Worm (Caenorhabditis elegans) whole organism, L1 larva: ENCODE results near the gene gap-2.

Experiments used
- C04F5.9 ChIP-seq: sonication (generic microtip); optimal IDR thresholded peaks from 2 replicates; lab custom pipeline; 2016; ENCODE audit warnings: missing genetic modification characterization, missing compliant biosample characterization
- C34B4.2 ChIP-seq: sonication (generic microtip); optimal IDR thresholded peaks from 2 replicates; lab custom pipeline; 2017; ENCODE audit warnings: mild to moderate bottlenecking, missing genetic modification characterization, missing compliant biosample characterization
- F16B12.6 ChIP-seq: fragments of 150-350 bp; optimal IDR thresholded peaks from 2 replicates; lab custom pipeline; 2014; ENCODE audit warnings: missing biosample characterization, missing genetic modification characterization
- aly-2 ChIP-seq: fragments of 150-350 bp; optimal IDR thresholded peaks from 2 replicates; lab custom pipeline; 2014; ENCODE audit warnings: missing biosample characterization, missing genetic modification characterization
- blmp-1 ChIP-seq: fragments of 150-350 bp; optimal IDR thresholded peaks from 2 replicates; lab custom pipeline; 2014; ENCODE audit warnings: missing biosample characterization, missing genetic modification characterization
- ceh-63 ChIP-seq: fragments of 200-800 bp; sonication (Bioruptor generic); optimal IDR thresholded peaks from 2 replicates; lab custom pipeline; 2018; ENCODE audit warnings: mild to moderate bottlenecking, missing genetic modification characterization, missing compliant biosample characterization
- ceh-8 ChIP-seq: fragments of 200-800 bp; sonication (Bioruptor generic); optimal IDR thresholded peaks from 2 replicates; lab custom pipeline; 2018; ENCODE audit warnings: mild to moderate bottlenecking, missing genetic modification characterization, moderate library complexity, missing compliant biosample characterization
- ceh-82 ChIP-seq, 3 experiments: fragments of 150-350 bp in 1 of 3; sonication (generic microtip) in 2 of 3; optimal IDR thresholded peaks; 2 replicates each; lab custom pipeline; 2014 to 2017; ENCODE audit warnings: missing biosample characterization in 3 of 3, missing genetic modification characterization in 3 of 3
- dpl-1 ChIP-seq, 3 experiments: fragments of 150-350 bp in 2 of 3; sonication (generic microtip) in 1 of 3; optimal IDR thresholded peaks; 2 replicates each; lab custom pipeline; 2014 to 2017; ENCODE audit warnings: missing biosample characterization in 3 of 3, missing genetic modification characterization in 3 of 3, missing genetic modification reagents in 3 of 3
- dsc-1 ChIP-seq: sonication (generic microtip); optimal IDR thresholded peaks from 2 replicates; lab custom pipeline; 2016; ENCODE audit warnings: mild to moderate bottlenecking, missing genetic modification characterization, missing compliant biosample characterization
- efl-1 ChIP-seq, 4 experiments: fragments of 150-350 bp; optimal IDR thresholded peaks in 3 of 4; peaks in 1 of 4; 1 replicate in 1 of 4; 2 replicates in 3 of 4; lab custom pipeline; 2014; ENCODE audit warnings: missing biosample characterization in 2 of 4, missing genetic modification characterization in 2 of 4, missing genetic modification reagents in 2 of 4
- egl-27 ChIP-seq, 2 experiments: fragments of 150-350 bp in 1 of 2; sonication (generic microtip); optimal IDR thresholded peaks; 3 replicates each; lab custom pipeline; 2017 to 2018; ENCODE audit warnings: missing biosample characterization in 2 of 2, missing genetic modification characterization in 2 of 2, missing genetic modification reagents in 2 of 2
- elt-2 ChIP-seq: sonication (generic microtip); optimal IDR thresholded peaks from 2 replicates; lab custom pipeline; 2016; ENCODE audit warnings: missing genetic modification characterization, mild to moderate bottlenecking, inconsistent platforms, missing compliant biosample characterization, missing genetic modification reagents
- fkh-4 ChIP-seq: sonication (generic microtip); optimal IDR thresholded peaks from 2 replicates; lab custom pipeline; 2016; ENCODE audit warnings: missing compliant biosample characterization, missing genetic modification characterization, borderline replicate concordance
- hlh-17 ChIP-seq: fragments of 200-800 bp; sonication (Bioruptor generic); optimal IDR thresholded peaks from 2 replicates; lab custom pipeline; 2018; ENCODE audit warnings: missing genetic modification characterization, mild to moderate bottlenecking, missing compliant biosample characterization, moderate library complexity, borderline replicate concordance
- hlh-4 ChIP-seq: sonication (generic microtip); optimal IDR thresholded peaks from 2 replicates; lab custom pipeline; 2016; ENCODE audit warnings: mild to moderate bottlenecking, missing genetic modification characterization, missing compliant biosample characterization
- hpl-2 ChIP-seq: fragments of 150-350 bp; optimal IDR thresholded peaks from 2 replicates; lab custom pipeline; 2014; ENCODE audit warnings: missing biosample characterization, missing genetic modification reagents, missing genetic modification characterization
- jun-1 ChIP-seq: fragments of 150-350 bp; optimal IDR thresholded peaks from 2 replicates; lab custom pipeline; 2014; ENCODE audit warnings: missing biosample characterization, missing genetic modification reagents, missing genetic modification characterization
- lin-14 ChIP-seq: fragments of 200-800 bp; sonication (Bioruptor generic); optimal IDR thresholded peaks from 2 replicates; lab custom pipeline; 2018; ENCODE audit warnings: mild to moderate bottlenecking, missing genetic modification characterization, moderate library complexity, missing compliant biosample characterization
- lin-15B ChIP-seq: fragments of 150-350 bp; sonication (generic microtip); optimal IDR thresholded peaks from 3 replicates; lab custom pipeline; 2014; ENCODE audit warnings: missing biosample characterization, missing genetic modification characterization
- lin-39 ChIP-seq: fragments of 150-350 bp; optimal IDR thresholded peaks from 2 replicates; lab custom pipeline; 2014; ENCODE audit warnings: missing biosample characterization, missing genetic modification reagents, missing genetic modification characterization
- mdl-1 ChIP-seq, 2 experiments: fragments of 150-350 bp; optimal IDR thresholded peaks; 2 replicates each; lab custom pipeline; 2014 to 2017; ENCODE audit warnings: missing biosample characterization in 2 of 2, missing genetic modification characterization in 2 of 2, inconsistent platforms in 1 of 2
- mep-1 ChIP-seq: fragments of 150-350 bp; optimal IDR thresholded peaks from 2 replicates; lab custom pipeline; 2014; ENCODE audit warnings: missing biosample characterization, missing genetic modification characterization
- nhr-11 ChIP-seq: fragments of 150-350 bp; optimal IDR thresholded peaks from 2 replicates; lab custom pipeline; 2014; ENCODE audit warnings: missing biosample characterization, missing genetic modification characterization
- nhr-12 ChIP-seq: sonication (generic microtip); optimal IDR thresholded peaks from 2 replicates; lab custom pipeline; 2017; ENCODE audit warnings: missing biosample characterization, missing genetic modification characterization
- nhr-19 ChIP-seq: fragments of 200-800 bp; sonication (Bioruptor generic); conservative IDR thresholded peaks from 2 replicates; pipeline ENCODE4 v1.3.6; 2022; ENCODE audit warnings: missing genetic modification characterization, missing compliant biosample characterization
- nhr-20 ChIP-seq: sonication (generic microtip); optimal IDR thresholded peaks from 2 replicates; lab custom pipeline; 2016; ENCODE audit warnings: mild to moderate bottlenecking, missing genetic modification characterization, missing compliant biosample characterization
- nhr-47 ChIP-seq: sonication (generic microtip); optimal IDR thresholded peaks from 2 replicates; lab custom pipeline; 2016; ENCODE audit warnings: mild to moderate bottlenecking, missing genetic modification characterization, moderate library complexity, missing compliant biosample characterization
- nhr-71 ChIP-seq: sonication (generic microtip); optimal IDR thresholded peaks from 2 replicates; lab custom pipeline; 2016; ENCODE audit warnings: mild to moderate bottlenecking, missing genetic modification characterization, moderate library complexity, missing compliant biosample characterization
- nhr-85 ChIP-seq: sonication (generic microtip); peaks from one replicate; lab custom pipeline; 2016; ENCODE audit warnings: missing genetic modification characterization, inconsistent platforms, missing compliant biosample characterization
- nhr-90 ChIP-seq: sonication (generic microtip); optimal IDR thresholded peaks from 2 replicates; lab custom pipeline; 2016; ENCODE audit warnings: mild to moderate bottlenecking, missing genetic modification characterization, missing compliant biosample characterization; ENCODE audit not compliant: poor library complexity
- rnt-1 ChIP-seq: sonication (generic microtip); optimal IDR thresholded peaks from 2 replicates; lab custom pipeline; 2016; ENCODE audit warnings: mild to moderate bottlenecking, missing genetic modification characterization, moderate library complexity, missing compliant biosample characterization
- snu-23 ChIP-seq: sonication (generic microtip); optimal IDR thresholded peaks from 2 replicates; lab custom pipeline; 2016; ENCODE audit warnings: missing genetic modification characterization, missing compliant biosample characterization
- sptf-1 ChIP-seq: fragments of 150-350 bp; optimal IDR thresholded peaks from 2 replicates; lab custom pipeline; 2014; ENCODE audit warnings: missing biosample characterization, missing genetic modification characterization
- sup-37 ChIP-seq: fragments of 200-800 bp; sonication (Bioruptor generic); optimal IDR thresholded peaks from 2 replicates; lab custom pipeline; 2018; ENCODE audit warnings: mild to moderate bottlenecking, missing genetic modification characterization, missing compliant biosample characterization
- swsn-7 ChIP-seq: sonication (generic microtip); optimal IDR thresholded peaks from 2 replicates; lab custom pipeline; 2016; ENCODE audit warnings: missing genetic modification characterization, missing compliant biosample characterization
- tbx-2 ChIP-seq: sonication (generic microtip); optimal IDR thresholded peaks from 2 replicates; lab custom pipeline; 2016; ENCODE audit warnings: missing genetic modification characterization, missing compliant biosample characterization
- tlp-1 ChIP-seq: fragments of 150-350 bp; optimal IDR thresholded peaks from 2 replicates; lab custom pipeline; 2014; ENCODE audit warnings: missing biosample characterization, missing genetic modification characterization
- unc-130 ChIP-seq: fragments of 150-350 bp; optimal IDR thresholded peaks from 2 replicates; lab custom pipeline; 2017; ENCODE audit warnings: missing biosample characterization, missing genetic modification characterization, inconsistent platforms
- unc-62 ChIP-seq: fragments of 150-350 bp; optimal IDR thresholded peaks from 2 replicates; lab custom pipeline; 2014; ENCODE audit warnings: missing biosample characterization, missing genetic modification reagents, missing genetic modification characterization
- unc-86 ChIP-seq: sonication (generic microtip); optimal IDR thresholded peaks from 2 replicates; lab custom pipeline; 2016; ENCODE audit warnings: missing genetic modification characterization, missing compliant biosample characterization
- unc-98 ChIP-seq: fragments of 200-800 bp; sonication (Bioruptor generic); IDR thresholded peaks from 2 replicates; pipeline ENCODE4 v1.3.6; 2022; ENCODE audit warnings: missing genetic modification characterization, missing compliant biosample characterization
- vab-15 ChIP-seq: sonication (generic microtip); optimal IDR thresholded peaks from 2 replicates; lab custom pipeline; 2017; ENCODE audit warnings: missing genotype, mild to moderate bottlenecking, missing genetic modification characterization, missing compliant biosample characterization
- ztf-11 ChIP-seq, 2 experiments: sonication (generic microtip); optimal IDR thresholded peaks; 2 replicates each; lab custom pipeline; 2016 to 2017; ENCODE audit warnings: missing genetic modification characterization in 2 of 2, missing biosample characterization in 1 of 2, missing compliant biosample characterization in 1 of 2

Gene gap-2

DNA sequence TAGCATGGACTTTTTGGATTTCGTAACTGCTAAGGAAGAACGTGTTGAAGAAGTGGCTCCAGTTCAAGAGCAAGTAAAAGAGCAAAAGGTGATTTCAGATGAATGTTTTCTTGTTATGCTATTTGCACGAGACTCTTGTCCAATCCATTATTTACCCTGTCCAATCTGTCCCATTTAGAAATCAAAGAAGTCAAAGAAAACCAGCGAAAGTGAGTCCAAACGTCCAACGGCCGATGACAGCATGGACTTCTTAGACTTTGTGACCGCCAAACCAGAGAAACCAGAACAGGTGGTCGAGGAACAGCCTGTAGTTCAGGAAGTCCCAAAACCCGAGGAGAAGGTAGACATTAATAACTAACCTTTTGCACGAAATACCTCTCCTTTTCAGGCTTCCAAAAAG is 83.0 kb downstream of the gap-2 start:
- TF ChIP-seq C34B4.2 (tag; lab: Kevin White, UChicago): no peak
- TF ChIP-seq blmp-1 (tag; lab: Kevin White, UChicago): peak; percentile 57
- no peak for TF ChIP-seq efl-1 (optimal IDR thresholded peaks at IDR 0.05; lab: Kevin White, UChicago)
- TF ChIP-seq efl-1 (GFP tag; optimal IDR thresholded peaks at IDR 0.05 in 1 of 2; lab: Kevin White, UChicago): peak in 1 of 2 experiments; percentile 9

DNA sequence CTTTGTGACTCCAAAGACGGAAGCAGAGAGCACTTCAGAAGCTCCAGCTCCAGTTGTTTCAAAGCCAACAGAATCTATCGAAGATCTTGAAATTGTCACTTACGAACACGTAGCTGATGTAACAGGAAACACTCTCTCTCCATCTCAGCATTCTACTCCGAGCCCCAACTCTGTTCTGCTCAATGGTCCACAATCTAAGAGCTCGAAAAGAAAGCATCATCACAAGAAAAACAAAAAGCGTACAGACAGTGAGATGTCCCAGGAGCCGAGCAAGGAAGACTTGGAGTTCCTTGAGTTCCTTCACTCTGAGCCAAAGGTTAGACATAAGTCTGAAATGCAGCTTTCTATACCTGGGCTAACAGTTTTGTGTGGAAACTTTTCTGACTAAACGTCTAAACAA is 83.8 kb downstream of the gap-2 start:
- no peak for TF ChIP-seq tbx-2 (tag; lab: Kevin White, UChicago)
- TF ChIP-seq mdl-1 (tag; optimal IDR thresholded peaks at IDR 0.05; lab: Kevin White, UChicago): no peak
- no peak for TF ChIP-seq sptf-1 (tag; lab: Kevin White, UChicago)
- no peak for TF ChIP-seq lin-39 (tag; lab: Kevin White, UChicago)
- TF ChIP-seq nhr-85 (tag; lab: Kevin White, UChicago): peak; percentile 51
- TF ChIP-seq hlh-17 (GFP tag; lab: Kevin White, UChicago): no peak
- no peak for TF ChIP-seq efl-1 (optimal IDR thresholded peaks at IDR 0.05; lab: Kevin White, UChicago)
- TF ChIP-seq efl-1 (GFP tag; optimal IDR thresholded peaks at IDR 0.05 in 1 of 2; lab: Kevin White, UChicago): peak in 1 of 2 experiments; percentile 73
- no peak for TF ChIP-seq unc-62 (GFP tag; lab: Kevin White, UChicago)
- no peak for TF ChIP-seq ceh-82 (tag; optimal IDR thresholded peaks at IDR 0.05; lab: Kevin White, UChicago)
- TF ChIP-seq sup-37 (GFP tag; lab: Kevin White, UChicago): no peak
- no peak for TF ChIP-seq unc-130 (tag; lab: Kevin White, UChicago)
- no peak for TF ChIP-seq ceh-8 (GFP tag; lab: Kevin White, UChicago)
- TF ChIP-seq egl-27 (tag; optimal IDR thresholded peaks at IDR 0.05; lab: Kevin White, UChicago): no peak

DNA sequence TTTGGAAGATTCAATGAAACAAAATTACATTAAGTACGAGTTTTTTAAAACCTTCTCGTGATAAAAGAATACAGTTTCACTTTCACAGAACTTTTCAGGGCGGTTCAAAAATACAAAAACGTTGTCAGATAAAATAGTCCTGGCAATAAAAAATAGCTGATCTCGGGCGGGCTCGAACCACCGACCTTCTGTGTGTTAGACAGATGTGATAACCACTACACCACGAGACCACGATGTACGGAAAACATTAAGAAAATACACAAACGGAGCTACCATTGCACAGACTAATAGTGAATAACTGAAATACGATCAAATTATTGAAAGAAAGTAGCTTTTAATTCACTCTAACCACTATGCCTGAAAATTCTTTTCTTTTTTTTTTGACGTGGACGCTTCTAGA is 88.7 kb downstream of the gap-2 start:
- TF ChIP-seq hpl-2 (GFP tag; lab: Kevin White, UChicago) (no peak), nhr-19 (GFP tag; lab: Robert Waterston, UW) (peak; percentile 54), blmp-1 (tag; lab: Kevin White, UChicago) (no peak), unc-130 (tag; lab: Kevin White, UChicago) (no peak), elt-2 (tag; lab: Kevin White, UChicago) (peak; percentile 27), nhr-90 (tag; lab: Kevin White, UChicago) (peak; percentile 52), dsc-1 (tag; lab: Kevin White, UChicago) (peak; percentile 7), nhr-71 (tag; lab: Kevin White, UChicago) (peak; percentile 62), rnt-1 (tag; lab: Kevin White, UChicago) (peak; percentile 56), mep-1 (tag; lab: Kevin White, UChicago) (peak; percentile 22), swsn-7 (tag; lab: Kevin White, UChicago) (peak; percentile 26), unc-98 (GFP tag; lab: Robert Waterston, UW) (no peak), snu-23 (peak; percentile 17), efl-1 (optimal IDR thresholded peaks at IDR 0.05; lab: Kevin White, UChicago) (no peak), efl-1 (GFP tag; optimal IDR thresholded peaks at IDR 0.05 in 1 of 2; lab: Kevin White, UChicago) (peak in 1 of 2 experiments; percentile 12), nhr-47 (peak; percentile 27), lin-14 (peak; percentile 7), nhr-12 (no peak), ceh-63 (GFP tag; lab: Kevin White, UChicago) (no peak), nhr-20 (peak; percentile 34)

DNA sequence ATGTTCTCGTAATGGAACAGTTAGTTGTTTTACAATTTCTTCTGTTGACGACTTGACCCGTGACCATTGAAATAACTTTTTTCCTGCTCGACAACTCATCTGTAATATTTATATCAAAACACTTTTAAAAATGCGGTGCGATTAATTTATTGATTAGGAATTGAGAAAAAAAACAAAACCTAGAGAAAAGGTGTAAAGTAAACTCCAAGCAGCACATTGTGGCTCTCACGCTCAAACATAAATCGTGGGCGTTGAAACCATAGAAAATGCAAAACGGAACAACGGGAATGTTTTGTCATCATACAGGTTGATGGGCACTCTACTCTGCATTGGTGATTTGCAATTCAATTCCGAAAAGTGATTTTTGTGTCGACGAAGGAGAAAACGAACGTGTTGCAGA is 93.6 kb downstream of the gap-2 start, which contains the start of gene moc-5:
Gene moc-5, minus strand, starts transcription at position 101 of the 400 bp plus-strand sequence.
- TF ChIP-seq jun-1: no peak
- no peak for TF ChIP-seq ztf-11 (tag; optimal IDR thresholded peaks at IDR 0.05; lab: Kevin White, UChicago)
- TF ChIP-seq unc-86 (tag; lab: Kevin White, UChicago): no peak
- no peak for TF ChIP-seq nhr-12
- no peak for TF ChIP-seq vab-15 (tag; lab: Kevin White, UChicago)
- no peak for TF ChIP-seq aly-2 (tag; lab: Kevin White, UChicago)
- no peak for TF ChIP-seq nhr-47
- no peak for TF ChIP-seq tlp-1 (tag; lab: Kevin White, UChicago)
- TF ChIP-seq C04F5.9 (tag; lab: Kevin White, UChicago): no peak
- no peak for TF ChIP-seq nhr-11
- no peak for TF ChIP-seq lin-15B (tag; lab: Kevin White, UChicago)
- TF ChIP-seq nhr-71 (tag; lab: Kevin White, UChicago): no peak
- no peak for TF ChIP-seq hlh-4 (tag; lab: Kevin White, UChicago)
- TF ChIP-seq dpl-1 (GFP tag; optimal IDR thresholded peaks at IDR 0.05; lab: Kevin White, UChicago): no peak
- no peak for TF ChIP-seq egl-27 (tag; optimal IDR thresholded peaks at IDR 0.05; lab: Kevin White, UChicago)
- TF ChIP-seq fkh-4: no peak
- no peak for TF ChIP-seq tbx-2 (tag; lab: Kevin White, UChicago)
- no peak for TF ChIP-seq F16B12.6 (tag; lab: Kevin White, UChicago)
- no peak for TF ChIP-seq C34B4.2 (tag; lab: Kevin White, UChicago)
